Fruit fly (Drosophila melanogaster) whole organism, wandering third instar larva: ENCODE measurements around the gene CG43678.

ENCODE experiments used
- Abd-B ChIP-seq: fragments of >200 bp; optimal IDR thresholded peaks from 2 replicates; lab custom pipeline; 2017; ENCODE audit warnings: missing biosample characterization, missing genetic modification characterization
- CrebA ChIP-seq: fragments of 200-800 bp; sonication (Bioruptor generic); optimal IDR thresholded peaks from 2 replicates; lab custom pipeline; 2016; ENCODE audit warnings: missing biosample characterization, mild to moderate bottlenecking, missing genetic modification characterization, borderline replicate concordance
- foxo ChIP-seq, 2 experiments: fragments of 200-800 bp; sonication (Bioruptor generic); optimal IDR thresholded peaks; 2 replicates in 1 of 2; 3 replicates in 1 of 2; lab custom pipeline; 2016 to 2017; ENCODE audit warnings: missing biosample characterization in 2 of 2, missing genetic modification characterization in 2 of 2
- pan ChIP-seq: fragments of >200 bp; optimal IDR thresholded peaks from 2 replicates; lab custom pipeline; 2017
- tai ChIP-seq: sonication (Bioruptor generic); optimal IDR thresholded peaks from 2 replicates; lab custom pipeline; 2016; ENCODE audit warnings: missing biosample characterization, missing genetic modification characterization

dm6 chr3L:15005774-15006173 is 43.5 kb downstream of the CG43678 start:
- TF ChIP-seq CrebA (GFP tag; lab: Kevin White, UChicago) (no peak), foxo (GFP tag; optimal IDR thresholded peaks at IDR 0.05; lab: Kevin White, UChicago) (peak in 1 of 2 experiments; percentile 4), pan (lab: Kevin White, UChicago) (no peak), tai (GFP tag; lab: Kevin White, UChicago) (no peak), Abd-B (no peak)
